Fruit fly (Drosophila melanogaster) whole organism: ENCODE measurements around the gene Jhbp7.

Source experiments
- CG8478 ChIP-seq: fragments of >200 bp; optimal IDR thresholded peaks from 2 replicates; lab custom pipeline; 2018; ENCODE audit warnings: inconsistent platforms
- Dll ChIP-seq: fragments of >200 bp; optimal IDR thresholded peaks from 2 replicates; lab custom pipeline; 2017
- psq ChIP-seq: fragments of >200 bp; optimal IDR thresholded peaks from 2 replicates; lab custom pipeline; 2017

DNA sequence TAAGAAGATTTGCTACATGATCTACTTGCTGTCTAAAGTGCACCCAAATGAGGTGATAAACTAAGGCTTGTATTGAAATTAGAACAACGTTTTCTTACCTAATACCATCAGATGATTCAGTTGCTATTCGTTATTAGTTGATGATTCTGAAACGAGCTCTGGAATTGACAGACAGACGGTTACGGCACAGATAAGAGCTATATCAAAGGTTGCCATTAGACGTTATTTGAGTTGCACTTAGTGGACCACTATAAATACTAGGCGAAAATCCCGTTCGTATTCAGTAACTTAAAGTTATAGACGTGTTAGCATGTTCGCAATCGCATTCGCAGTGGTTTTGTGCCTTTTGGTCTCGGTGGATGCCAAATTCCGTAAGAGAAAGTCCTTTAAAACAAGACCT, 2.5 kb downstream of the Jhbp7 start, which contains the start of gene to:
- no peak for TF ChIP-seq psq (lab: Kevin White, UChicago)
- TF ChIP-seq CG8478 (lab: Kevin White, UChicago): no peak
- no peak for TF ChIP-seq Dll (lab: Kevin White, UChicago)
